Worm (Caenorhabditis elegans): ENCODE results near the gene mom-1.

DNA sequence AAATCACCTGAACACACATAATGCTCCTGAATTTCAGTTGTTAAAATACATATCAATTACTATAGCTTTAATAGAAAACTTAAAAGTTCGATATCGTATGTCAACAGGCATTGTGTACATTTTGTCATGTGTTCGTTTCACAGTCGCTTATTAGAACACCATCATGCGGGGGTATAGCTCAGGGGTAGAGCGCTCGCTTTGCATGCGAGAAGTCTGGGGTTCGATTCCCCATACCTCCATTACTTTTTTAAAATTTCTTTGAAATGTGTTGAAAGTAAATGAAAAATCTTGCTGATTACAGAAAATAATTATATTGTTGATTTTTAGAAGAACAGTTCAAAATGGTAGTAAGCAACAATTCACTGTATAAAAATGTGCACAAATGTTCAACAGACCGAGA lies 6.8 kb upstream of the mom-1 start:
- TF ChIP-seq mdl-1 (tag; optimal IDR thresholded peaks at IDR 0.05) = no peak
- peak; percentile 49 for TF ChIP-seq nhr-25 (tag; optimal IDR thresholded peaks at IDR 0.05)
- TF ChIP-seq nhr-11 (tag; optimal IDR thresholded peaks at IDR 0.05) = no peak
- no peak for TF ChIP-seq egl-27 (tag; optimal IDR thresholded peaks at IDR 0.05)
- TF ChIP-seq nhr-76 (tag; optimal IDR thresholded peaks at IDR 0.05) = no peak
- no peak for TF ChIP-seq nfya-1 (tag; optimal IDR thresholded peaks at IDR 0.05; ENCODE audit: insufficient read depth)
- no peak for TF ChIP-seq unc-39 (tag; optimal IDR thresholded peaks at IDR 0.05)
